Fruit fly (Drosophila melanogaster) whole organism, embryonic: Measurements from ENCODE around the gene CG42237.

Source experiments
- Adf1 ChIP-seq: fragments of 200-800 bp; sonication (Bioruptor generic); IDR thresholded peaks from 2 replicates; pipeline ENCODE4 v1.3.6; 2022; ENCODE audit warnings: missing biosample characterization, missing genetic modification characterization
- Bdp1 ChIP-seq: fragments of 200-800 bp; sonication (Bioruptor generic); optimal IDR thresholded peaks from 3 replicates; lab custom pipeline; 2016; ENCODE audit warnings: missing biosample characterization, missing genetic modification characterization
- BtbVII ChIP-seq: fragments of 200-800 bp; sonication (Bioruptor generic); optimal IDR thresholded peaks from 3 replicates; lab custom pipeline; 2017; ENCODE audit warnings: missing biosample characterization, mild to moderate bottlenecking, missing genetic modification characterization
- Bteb2 ChIP-seq: fragments of 200-800 bp; sonication (Bioruptor generic); optimal IDR thresholded peaks from 2 replicates; lab custom pipeline; 2016; ENCODE audit warnings: missing biosample characterization, missing genetic modification characterization
- CG10147 ChIP-seq: fragments of 200-800 bp; sonication (Bioruptor generic); optimal IDR thresholded peaks from 2 replicates; lab custom pipeline; 2019; ENCODE audit warnings: missing biosample characterization, mild to moderate bottlenecking, missing genetic modification characterization, moderate library complexity
- CG12744 ChIP-seq: fragments of 200-800 bp; sonication (Bioruptor generic); optimal IDR thresholded peaks from 2 replicates; lab custom pipeline; 2016; ENCODE audit warnings: missing biosample characterization, missing genetic modification characterization
- CG13123 ChIP-seq: fragments of 200-800 bp; sonication (Bioruptor generic); optimal IDR thresholded peaks from 2 replicates; lab custom pipeline; 2016; ENCODE audit warnings: missing biosample characterization, missing genetic modification characterization
- CG1529 ChIP-seq: fragments of 200-800 bp; sonication (Bioruptor generic); optimal IDR thresholded peaks from 3 replicates; lab custom pipeline; 2018; ENCODE audit warnings: missing biosample characterization, missing genetic modification characterization
- CG17612 ChIP-seq: fragments of 200-800 bp; sonication (Bioruptor generic); IDR thresholded peaks from 2 replicates; pipeline ENCODE4 v1.3.6; 2022; ENCODE audit warnings: missing biosample characterization, missing genetic modification characterization
- CG17802 ChIP-seq: fragments of 200-800 bp; sonication (Bioruptor generic); optimal IDR thresholded peaks from 2 replicates; lab custom pipeline; 2018; ENCODE audit warnings: missing biosample characterization, mild to moderate bottlenecking, missing genetic modification characterization, moderate library complexity
- CG17912 ChIP-seq: fragments of 200-800 bp; sonication (Bioruptor generic); optimal IDR thresholded peaks from 2 replicates; lab custom pipeline; 2018; ENCODE audit warnings: missing biosample characterization, mild to moderate bottlenecking, missing genetic modification characterization
- CG18476 ChIP-seq: fragments of 200-800 bp; sonication (Bioruptor generic); optimal IDR thresholded peaks from 2 replicates; lab custom pipeline; 2016; ENCODE audit warnings: missing biosample characterization, mild to moderate bottlenecking, missing genetic modification characterization
- CG18764 ChIP-seq: fragments of 200-800 bp; sonication (Bioruptor generic); optimal IDR thresholded peaks from 3 replicates; lab custom pipeline; 2016; ENCODE audit warnings: missing biosample characterization, missing genetic modification characterization
- CG2712 ChIP-seq: fragments of 200-800 bp; optimal IDR thresholded peaks from 3 replicates; lab custom pipeline; 2019; ENCODE audit warnings: missing biosample characterization, mild to moderate bottlenecking, missing genetic modification characterization, moderate library complexity
- CG31224 ChIP-seq: fragments of 200-800 bp; sonication (Bioruptor generic); IDR thresholded peaks from 2 replicates; pipeline ENCODE4 v1.3.6; 2022; ENCODE audit warnings: missing biosample characterization, missing genetic modification characterization
- CG3995 ChIP-seq: fragments of 200-800 bp; sonication (Bioruptor generic); optimal IDR thresholded peaks from 3 replicates; lab custom pipeline; 2016; ENCODE audit warnings: missing biosample characterization, missing genetic modification characterization
- CG43689 ChIP-seq: fragments of 200-800 bp; sonication (Bioruptor generic); IDR thresholded peaks from 2 replicates; pipeline ENCODE4 v1.3.6; 2022; ENCODE audit warnings: missing biosample characterization, missing genetic modification characterization
- CG4854 ChIP-seq: fragments of 200-800 bp; sonication (Bioruptor generic); optimal IDR thresholded peaks from 2 replicates; lab custom pipeline; 2016; ENCODE audit warnings: missing biosample characterization, missing genetic modification characterization, inconsistent platforms
- CG6654 ChIP-seq: fragments of 200-800 bp; sonication (Bioruptor generic); optimal IDR thresholded peaks from 2 replicates; lab custom pipeline; 2017; ENCODE audit warnings: missing biosample characterization, mild to moderate bottlenecking, missing genetic modification characterization
- CG9609 ChIP-seq: fragments of 200-800 bp; sonication (Bioruptor generic); optimal IDR thresholded peaks from 3 replicates; lab custom pipeline; 2016; ENCODE audit warnings: missing biosample characterization, missing genetic modification characterization
- Dek ChIP-seq: fragments of 200-800 bp; sonication (Bioruptor generic); optimal IDR thresholded peaks from 3 replicates; lab custom pipeline; 2019; ENCODE audit warnings: missing biosample characterization, mild to moderate bottlenecking, missing genetic modification characterization, moderate library complexity
- Dip3 ChIP-seq: fragments of 200-800 bp; sonication (Bioruptor generic); optimal IDR thresholded peaks from 3 replicates; lab custom pipeline; 2016; ENCODE audit warnings: missing biosample characterization, missing genetic modification characterization
- Dll ChIP-seq: fragments of 200-800 bp; sonication (Bioruptor generic); IDR thresholded peaks from 4 replicates; pipeline ENCODE4 v1.3.6; 2022; ENCODE audit warnings: missing biosample characterization, missing genetic modification characterization; ENCODE audit not compliant: partially characterized antibody
- E2f1 ChIP-seq: fragments of 200-800 bp; sonication (Bioruptor generic); IDR thresholded peaks from 2 replicates; pipeline ENCODE4 v1.3.6; 2022; ENCODE audit warnings: missing biosample characterization, missing genetic modification characterization
- Hmx ChIP-seq: fragments of 200-800 bp; sonication (Bioruptor generic); optimal IDR thresholded peaks from 2 replicates; lab custom pipeline; 2016; ENCODE audit warnings: missing biosample characterization, missing genetic modification characterization
- Hr3 ChIP-seq: fragments of 200-800 bp; sonication (Bioruptor generic); optimal IDR thresholded peaks from 3 replicates; lab custom pipeline; 2016; ENCODE audit warnings: missing biosample characterization, missing genetic modification characterization
- Hsf ChIP-seq: fragments of 200-800 bp; sonication (Bioruptor generic); optimal IDR thresholded peaks from 3 replicates; lab custom pipeline; 2016; ENCODE audit warnings: missing biosample characterization, missing genetic modification characterization
- MBD-R2 ChIP-seq: fragments of 200-800 bp; sonication (Bioruptor generic); IDR thresholded peaks from 2 replicates; pipeline ENCODE4 v1.3.6; 2022; ENCODE audit warnings: missing biosample characterization, missing genetic modification characterization
- Med ChIP-seq: fragments of 200-800 bp; sonication (Bioruptor generic); peaks from one replicate; lab custom pipeline; 2016; ENCODE audit warnings: missing biosample characterization, missing genetic modification characterization, mild to moderate bottlenecking, inconsistent platforms, moderate library complexity
- NC2α ChIP-seq: fragments of 200-800 bp; sonication (Bioruptor generic); optimal IDR thresholded peaks from 2 replicates; lab custom pipeline; 2016; ENCODE audit warnings: missing biosample characterization, missing genetic modification characterization
- NfI ChIP-seq: fragments of 200-800 bp; sonication (Bioruptor generic); optimal IDR thresholded peaks from 3 replicates; lab custom pipeline; 2018; ENCODE audit warnings: missing biosample characterization, mild to moderate bottlenecking, missing genetic modification characterization, moderate library complexity
- Oli ChIP-seq: fragments of 200-800 bp; sonication (Bioruptor generic); optimal IDR thresholded peaks from 2 replicates; lab custom pipeline; 2018; ENCODE audit warnings: missing biosample characterization, mild to moderate bottlenecking, missing genetic modification characterization, moderate library complexity
- Trl ChIP-seq, 3 experiments: fragments of >200 bp in 2 of 3; fragments of 200-800 bp in 1 of 3; sonication (Bioruptor generic) in 1 of 3; optimal IDR thresholded peaks; 2 replicates in 1 of 3; 3 replicates in 2 of 3; lab custom pipeline; 2016 to 2017; ENCODE audit warnings: missing biosample characterization in 1 of 3, missing genetic modification characterization in 1 of 3
- crc ChIP-seq: fragments of 200-800 bp; sonication (Bioruptor generic); optimal IDR thresholded peaks from 2 replicates; lab custom pipeline; 2016; ENCODE audit warnings: missing biosample characterization, missing genetic modification characterization
- dimm ChIP-seq: fragments of 200-800 bp; sonication (Bioruptor generic); IDR thresholded peaks from 2 replicates; pipeline ENCODE4 v1.3.6; 2022; ENCODE audit warnings: missing biosample characterization, missing genetic modification characterization
- disco-r ChIP-seq: fragments of 200-800 bp; sonication (Bioruptor generic); optimal IDR thresholded peaks from 2 replicates; lab custom pipeline; 2016; ENCODE audit warnings: missing biosample characterization, missing genetic modification characterization
- esg ChIP-seq: fragments of 200-800 bp; sonication (Bioruptor generic); conservative IDR thresholded peaks from 2 replicates; pipeline ENCODE4 v1.3.6; 2022; ENCODE audit warnings: missing biosample characterization, missing genetic modification characterization
- fd3F ChIP-seq: fragments of 200-800 bp; sonication (Bioruptor generic); optimal IDR thresholded peaks from 2 replicates; lab custom pipeline; 2018; ENCODE audit warnings: missing biosample characterization, mild to moderate bottlenecking, missing genetic modification characterization, moderate library complexity
- ftz-f1 ChIP-seq: fragments of 200-800 bp; sonication (Bioruptor generic); optimal IDR thresholded peaks from 2 replicates; lab custom pipeline; 2016; ENCODE audit warnings: missing biosample characterization, missing genetic modification characterization
- hb ChIP-seq: fragments of 200-800 bp; sonication (Bioruptor generic); IDR thresholded peaks from 3 replicates; pipeline ENCODE4 v1.3.6; 2022; ENCODE audit warnings: missing biosample characterization, missing genetic modification characterization; ENCODE audit not compliant: partially characterized antibody
- kni ChIP-seq: fragments of 200-800 bp; sonication (Bioruptor generic); optimal IDR thresholded peaks from 3 replicates; lab custom pipeline; 2017; ENCODE audit warnings: mild to moderate bottlenecking, missing biosample characterization, missing genetic modification reagents, missing genetic modification characterization
- lov ChIP-seq, 2 experiments: fragments of 200-800 bp in 1 of 2; fragments of >200 bp in 1 of 2; sonication (Bioruptor generic) in 1 of 2; IDR thresholded peaks in 1 of 2; optimal IDR thresholded peaks in 1 of 2; 2 replicates in 1 of 2; 3 replicates in 1 of 2; pipeline versions ENCODE4 v1.3.6 to Lab custom; 2017 to 2022; ENCODE audit warnings: missing biosample characterization in 1 of 2, missing genetic modification characterization in 1 of 2
- mld ChIP-seq: fragments of 200-800 bp; sonication (Bioruptor generic); IDR thresholded peaks from 3 replicates; pipeline ENCODE4 v1.3.6; 2022; ENCODE audit warnings: missing biosample characterization, missing genetic modification characterization; ENCODE audit not compliant: partially characterized antibody
- oc ChIP-seq: fragments of 200-800 bp; sonication (Bioruptor generic); optimal IDR thresholded peaks from 2 replicates; lab custom pipeline; 2018; ENCODE audit warnings: missing biosample characterization, mild to moderate bottlenecking, missing genetic modification characterization, moderate library complexity
- pfk ChIP-seq: fragments of 200-800 bp; sonication (Bioruptor generic); optimal IDR thresholded peaks from 2 replicates; lab custom pipeline; 2018; ENCODE audit warnings: missing biosample characterization, mild to moderate bottlenecking, missing genetic modification characterization, moderate library complexity
- psq ChIP-seq: fragments of 200-800 bp; sonication (Bioruptor generic); optimal IDR thresholded peaks from 2 replicates; lab custom pipeline; 2017; ENCODE audit warnings: missing biosample characterization, missing genetic modification characterization
- repo ChIP-seq: fragments of 200-800 bp; sonication (Bioruptor generic); optimal IDR thresholded peaks from 2 replicates; lab custom pipeline; 2016; ENCODE audit warnings: missing biosample characterization, missing genetic modification characterization
- rib ChIP-seq: fragments of 200-800 bp; sonication (Bioruptor generic); IDR thresholded peaks from 2 replicates; pipeline ENCODE4 v1.3.6; 2022; ENCODE audit warnings: missing biosample characterization, missing genetic modification characterization
- row ChIP-seq: fragments of 200-800 bp; sonication (Bioruptor generic); IDR thresholded peaks from 3 replicates; pipeline ENCODE4 v1.3.6; 2022; ENCODE audit warnings: missing biosample characterization, missing genetic modification characterization
- zen2 ChIP-seq: fragments of 200-800 bp; sonication (Bioruptor generic); IDR thresholded peaks from 3 replicates; pipeline ENCODE4 v1.3.6; 2022; ENCODE audit warnings: missing biosample characterization, missing genetic modification characterization; ENCODE audit not compliant: partially characterized antibody
- zfh1 ChIP-seq: fragments of 200-800 bp; sonication (Bioruptor generic); IDR thresholded peaks from 3 replicates; pipeline ENCODE4 v1.3.6; 2022; ENCODE audit warnings: missing biosample characterization, missing genetic modification characterization

Gene CG42237

DNA sequence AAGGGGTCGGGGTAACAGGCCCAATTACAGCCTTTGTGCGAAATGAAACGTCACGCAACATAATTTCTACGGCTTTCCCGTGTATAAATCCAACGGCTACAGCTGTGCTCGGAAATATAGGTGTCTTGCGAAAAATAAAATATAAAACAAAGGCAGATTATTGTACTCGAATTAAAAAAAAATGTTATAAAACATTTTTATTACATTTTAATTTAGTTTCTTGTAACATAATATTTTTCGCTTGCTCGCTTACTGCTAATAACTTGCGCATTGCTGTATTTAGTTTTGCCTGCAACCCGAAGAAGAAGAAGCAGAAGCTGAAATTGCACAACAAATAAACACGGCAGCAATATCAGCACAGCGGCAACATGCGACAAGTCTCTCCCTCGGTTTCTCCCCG lies 28.2 kb downstream of the CG42237 start (continued):
- TF ChIP-seq dimm (GFP tag; lab: Robert Waterston, UW), result no peak
- TF ChIP-seq crc (GFP tag; lab: Kevin White, UChicago), result no peak
- TF ChIP-seq NfI (GFP tag; lab: Kevin White, UChicago), result no peak
- TF ChIP-seq CG31224, result no peak
- TF ChIP-seq CG18764 (GFP tag; lab: Kevin White, UChicago), result no peak
- no peak for TF ChIP-seq CG1529 (GFP tag; lab: Kevin White, UChicago)
- no peak for TF ChIP-seq lov (optimal IDR thresholded peaks at IDR 0.05; lab: Kevin White, UChicago)
- no peak for TF ChIP-seq lov (GFP tag; IDR thresholded peaks at IDR 0.05; lab: Robert Waterston, UW)
- TF ChIP-seq CG6654 (GFP tag; lab: Kevin White, UChicago), result no peak
- no peak for TF ChIP-seq fd3F (GFP tag; lab: Kevin White, UChicago)
- TF ChIP-seq Dip3 (GFP tag; lab: Kevin White, UChicago), result no peak
- TF ChIP-seq Hmx, result no peak
- no peak for TF ChIP-seq CG17802 (tag; lab: Kevin White, UChicago)
- no peak for TF ChIP-seq ftz-f1 (GFP tag; lab: Kevin White, UChicago)
- peak; percentile 59 for TF ChIP-seq Oli
- TF ChIP-seq repo (GFP tag; lab: Kevin White, UChicago), result no peak
- TF ChIP-seq Trl (optimal IDR thresholded peaks at IDR 0.05; lab: Kevin White, UChicago), result no peak
- no peak for TF ChIP-seq Trl (GFP tag; optimal IDR thresholded peaks at IDR 0.05; lab: Kevin White, UChicago)
- TF ChIP-seq CG10147 (GFP tag; lab: Kevin White, UChicago), result no peak
- TF ChIP-seq Adf1 (GFP tag; lab: Robert Waterston, UW), result no peak
- TF ChIP-seq Dll (GFP tag; lab: Robert Waterston, UW), result no peak
- no peak for TF ChIP-seq CG43689 (GFP tag; lab: Robert Waterston, UW)
- 0 out of 3 replicates have a peak, but pooled peaks have one; percentile 17 for TF ChIP-seq zfh1 (GFP tag; lab: Robert Waterston, UW)
- peak; percentile 37 for TF ChIP-seq oc (tag; lab: Kevin White, UChicago)
- no peak for TF ChIP-seq Bdp1
- no peak for TF ChIP-seq psq (GFP tag; lab: Kevin White, UChicago)
- no peak for TF ChIP-seq pfk (GFP tag; lab: Kevin White, UChicago)
- TF ChIP-seq CG13123, result no peak
- no peak for TF ChIP-seq hb (GFP tag; lab: Robert Waterston, UW)
- TF ChIP-seq CG12744 (GFP tag; lab: Kevin White, UChicago), result no peak
- TF ChIP-seq row (GFP tag; lab: Robert Waterston, UW), result peak; percentile 66
- TF ChIP-seq CG2712, result peak; percentile 61
- peak; percentile 71 for TF ChIP-seq Med (GFP tag; lab: Kevin White, UChicago)
- TF ChIP-seq MBD-R2, result no peak
- no peak for TF ChIP-seq NC2α (GFP tag; lab: Kevin White, UChicago)
- no peak for TF ChIP-seq mld (GFP tag; lab: Robert Waterston, UW)
- TF ChIP-seq Bteb2 (GFP tag; lab: Kevin White, UChicago), result no peak
- no peak for TF ChIP-seq CG17612
- TF ChIP-seq CG4854, result no peak
- TF ChIP-seq kni, result no peak
- TF ChIP-seq CG3995, result no peak
- no peak for TF ChIP-seq BtbVII (GFP tag; lab: Kevin White, UChicago)
- TF ChIP-seq Hr3 (GFP tag; lab: Kevin White, UChicago), result peak; percentile 5
- TF ChIP-seq rib, result no peak
- TF ChIP-seq CG17912, result no peak
- TF ChIP-seq disco-r, result no peak
- TF ChIP-seq Dek (tag; lab: Kevin White, UChicago), result no peak
- TF ChIP-seq CG9609 (GFP tag; lab: Kevin White, UChicago), result no peak
- peak; percentile 31; the same call in 1 of the 2 replicates for TF ChIP-seq E2f1
- TF ChIP-seq CG18476, result no peak
- peak; percentile 43; the same call in 1 of the 2 replicates for TF ChIP-seq esg (GFP tag; lab: Robert Waterston, UW)
- no peak for TF ChIP-seq Hsf
- TF ChIP-seq zen2, result no peak
